Fruit fly (Drosophila melanogaster) whole organism, embryonic: ENCODE data around the gene CG32388.

Source experiments
- ATbp ChIP-seq: fragments of 200-800 bp; sonication (Bioruptor generic); optimal IDR thresholded peaks from 2 replicates; lab custom pipeline; 2017; ENCODE audit warnings: missing biosample characterization, mild to moderate bottlenecking, missing genetic modification characterization, missing genetic modification reagents
- Aef1 ChIP-seq: fragments of 200-800 bp; sonication (Bioruptor generic); IDR thresholded peaks from 3 replicates; pipeline ENCODE4 v1.3.6; 2022; ENCODE audit warnings: missing biosample characterization, missing genetic modification characterization
- CG10209 ChIP-seq: fragments of 200-800 bp; sonication (Bioruptor generic); optimal IDR thresholded peaks from 3 replicates; lab custom pipeline; 2017; ENCODE audit warnings: missing biosample characterization, mild to moderate bottlenecking, missing genetic modification characterization, missing genetic modification reagents
- CG10321 ChIP-seq: fragments of 200-800 bp; sonication (Bioruptor generic); IDR thresholded peaks from 2 replicates; pipeline ENCODE4 v1.3.6; 2022; ENCODE audit warnings: missing biosample characterization, missing genetic modification characterization
- CG10431 ChIP-seq: fragments of 200-800 bp; sonication (Bioruptor generic); optimal IDR thresholded peaks from 3 replicates; lab custom pipeline; 2018; ENCODE audit warnings: missing biosample characterization, mild to moderate bottlenecking, missing genetic modification characterization
- CG12104 ChIP-seq: fragments of 200-800 bp; sonication (Bioruptor generic); optimal IDR thresholded peaks from 3 replicates; lab custom pipeline; 2016; ENCODE audit warnings: missing biosample characterization, missing genetic modification characterization
- CG12744 ChIP-seq: fragments of 200-800 bp; sonication (Bioruptor generic); optimal IDR thresholded peaks from 2 replicates; lab custom pipeline; 2016; ENCODE audit warnings: missing biosample characterization, missing genetic modification characterization
- CG17385 ChIP-seq: fragments of 200-800 bp; sonication (Bioruptor generic); optimal IDR thresholded peaks from 3 replicates; lab custom pipeline; 2018; ENCODE audit warnings: missing biosample characterization, mild to moderate bottlenecking, missing genetic modification characterization
- CG2129 ChIP-seq: fragments of 200-800 bp; sonication (Bioruptor generic); IDR thresholded peaks from 2 replicates; pipeline ENCODE4 v1.3.6; 2022; ENCODE audit warnings: missing biosample characterization, missing genetic modification characterization; ENCODE audit not compliant: partially characterized antibody
- CG2202 ChIP-seq: fragments of 200-800 bp; sonication (Bioruptor generic); optimal IDR thresholded peaks from 2 replicates; lab custom pipeline; 2018; ENCODE audit warnings: missing biosample characterization, mild to moderate bottlenecking, missing genetic modification characterization
- CG31365 ChIP-seq: fragments of 200-800 bp; sonication (Bioruptor generic); optimal IDR thresholded peaks from 2 replicates; lab custom pipeline; 2018; ENCODE audit warnings: missing biosample characterization, mild to moderate bottlenecking, missing genetic modification characterization
- CG32767 ChIP-seq: fragments of 200-800 bp; sonication (Bioruptor generic); IDR thresholded peaks from 2 replicates; pipeline ENCODE4 v1.3.6; 2022; ENCODE audit warnings: missing biosample characterization, missing genetic modification characterization
- CG4360 ChIP-seq: fragments of 200-800 bp; sonication (Bioruptor generic); IDR thresholded peaks from 2 replicates; pipeline ENCODE4 v1.3.6; 2022; ENCODE audit warnings: missing biosample characterization, missing genetic modification characterization
- CG5180 ChIP-seq: fragments of 200-800 bp; sonication (Bioruptor generic); optimal IDR thresholded peaks from 3 replicates; lab custom pipeline; 2017; ENCODE audit warnings: missing biosample characterization, missing genetic modification characterization, mild to moderate bottlenecking, moderate library complexity, missing genetic modification reagents
- CG9797 ChIP-seq: fragments of 200-800 bp; sonication (Bioruptor generic); optimal IDR thresholded peaks from 3 replicates; lab custom pipeline; 2018; ENCODE audit warnings: missing biosample characterization, mild to moderate bottlenecking, missing genetic modification characterization
- Dbx ChIP-seq: fragments of 200-800 bp; sonication (Bioruptor generic); IDR thresholded peaks from 3 replicates; pipeline ENCODE4 v1.3.6; 2022; ENCODE audit warnings: missing biosample characterization, missing genetic modification characterization
- Drgx ChIP-seq: fragments of 200-800 bp; sonication (Bioruptor generic); IDR thresholded peaks from 2 replicates; pipeline ENCODE4 v1.3.6; 2022; ENCODE audit warnings: missing biosample characterization, missing genetic modification characterization
- Ets97D ChIP-seq: fragments of 200-800 bp; sonication (Bioruptor generic); optimal IDR thresholded peaks from 3 replicates; lab custom pipeline; 2016; ENCODE audit warnings: missing biosample characterization, missing genetic modification characterization
- Fer1 ChIP-seq: fragments of 200-800 bp; sonication (Bioruptor generic); optimal IDR thresholded peaks from 2 replicates; lab custom pipeline; 2017; ENCODE audit warnings: missing biosample characterization, mild to moderate bottlenecking, missing genetic modification characterization
- H2.0 ChIP-seq: fragments of 200-800 bp; sonication (Bioruptor generic); IDR thresholded peaks from 2 replicates; pipeline ENCODE4 v1.3.6; 2022; ENCODE audit warnings: missing biosample characterization, missing genetic modification characterization
- Meics ChIP-seq: fragments of 200-800 bp; sonication (Bioruptor generic); optimal IDR thresholded peaks from 2 replicates; lab custom pipeline; 2017; ENCODE audit warnings: missing biosample characterization, mild to moderate bottlenecking, missing genetic modification characterization
- Poxn ChIP-seq: fragments of 200-800 bp; sonication (Bioruptor generic); IDR thresholded peaks from 2 replicates; pipeline ENCODE4 v1.3.6; 2022; ENCODE audit warnings: missing biosample characterization, missing genetic modification characterization
- ab ChIP-seq: fragments of 200-800 bp; sonication (Bioruptor generic); optimal IDR thresholded peaks from 2 replicates; lab custom pipeline; 2016; ENCODE audit warnings: missing biosample characterization, missing genetic modification characterization
- al ChIP-seq: fragments of 200-800 bp; sonication (Bioruptor generic); IDR thresholded peaks from 2 replicates; pipeline ENCODE4 v1.3.6; 2022; ENCODE audit warnings: missing biosample characterization, missing genetic modification characterization
- ash1 ChIP-seq: fragments of 200-800 bp; sonication (Bioruptor generic); optimal IDR thresholded peaks from 2 replicates; lab custom pipeline; 2018; ENCODE audit warnings: missing biosample characterization, mild to moderate bottlenecking, missing genetic modification characterization
- btn ChIP-seq: fragments of 200-800 bp; sonication (Bioruptor generic); optimal IDR thresholded peaks from 2 replicates; lab custom pipeline; 2016; ENCODE audit warnings: missing biosample characterization, missing genetic modification characterization
- chm ChIP-seq: fragments of 200-800 bp; sonication (Bioruptor generic); IDR thresholded peaks from 2 replicates; pipeline ENCODE4 v1.3.6; 2022; ENCODE audit warnings: missing biosample characterization, missing genetic modification characterization
- disco-r ChIP-seq: fragments of 200-800 bp; sonication (Bioruptor generic); optimal IDR thresholded peaks from 2 replicates; lab custom pipeline; 2016; ENCODE audit warnings: missing biosample characterization, missing genetic modification characterization
- eve ChIP-seq, 2 experiments: fragments of >200 bp; optimal IDR thresholded peaks; 2 replicates each; lab custom pipeline; 2017; ENCODE audit warnings: missing biosample characterization in 2 of 2, missing genetic modification characterization in 2 of 2
- gce ChIP-seq: fragments of 200-800 bp; sonication (Bioruptor generic); IDR thresholded peaks from 3 replicates; pipeline ENCODE4 v1.3.6; 2022; ENCODE audit warnings: missing biosample characterization, missing genetic modification characterization
- gcm ChIP-seq: fragments of 200-800 bp; sonication (Bioruptor generic); optimal IDR thresholded peaks from 2 replicates; lab custom pipeline; 2019; ENCODE audit warnings: missing biosample characterization, mild to moderate bottlenecking, missing genetic modification characterization, moderate library complexity
- gt ChIP-seq: fragments of 200-800 bp; sonication (Bioruptor generic); IDR thresholded peaks from 2 replicates; pipeline ENCODE4 v1.3.6; 2022; ENCODE audit warnings: missing biosample characterization, missing genetic modification characterization
- mam ChIP-seq: fragments of 200-800 bp; sonication (Bioruptor generic); optimal IDR thresholded peaks from 3 replicates; lab custom pipeline; 2016; ENCODE audit warnings: missing biosample characterization, missing genetic modification characterization
- org-1 ChIP-seq: fragments of 200-800 bp; sonication (Bioruptor generic); optimal IDR thresholded peaks from 2 replicates; lab custom pipeline; 2017; ENCODE audit warnings: missing biosample characterization, missing genetic modification characterization
- pan ChIP-seq, 4 experiments: fragments of >200 bp in 3 of 4; fragments of 200-800 bp in 1 of 4; sonication (Bioruptor generic) in 1 of 4; optimal IDR thresholded peaks in 3 of 4; IDR thresholded peaks in 1 of 4; 2 replicates each; pipeline versions ENCODE4 v1.3.6 to Lab custom; 2017 to 2022; ENCODE audit warnings: missing biosample characterization in 2 of 4, missing genetic modification characterization in 2 of 4, mixed read lengths in 1 of 4
- sens-2 ChIP-seq: fragments of 200-800 bp; sonication (Bioruptor generic); IDR thresholded peaks from 2 replicates; pipeline ENCODE4 v1.3.6; 2022; ENCODE audit warnings: missing biosample characterization, missing genetic modification characterization
- slp2 ChIP-seq: fragments of 200-800 bp; sonication (Bioruptor generic); optimal IDR thresholded peaks from 2 replicates; lab custom pipeline; 2016; ENCODE audit warnings: missing biosample characterization, missing genetic modification characterization
- sob ChIP-seq: fragments of 200-800 bp; sonication (Bioruptor generic); IDR thresholded peaks from 2 replicates; pipeline ENCODE4 v1.3.6; 2022; ENCODE audit warnings: missing biosample characterization, missing genetic modification characterization
- tin ChIP-seq: fragments of 200-800 bp; sonication (Bioruptor generic); optimal IDR thresholded peaks from 3 replicates; lab custom pipeline; 2016; ENCODE audit warnings: missing biosample characterization, missing genetic modification characterization
- tll ChIP-seq, 2 experiments: fragments of 200-800 bp in 1 of 2; fragments of >200 bp in 1 of 2; sonication (Bioruptor generic) in 1 of 2; optimal IDR thresholded peaks; 2 replicates each; lab custom pipeline; 2017 to 2019; ENCODE audit warnings: missing biosample characterization in 2 of 2, missing genetic modification characterization in 2 of 2, mild to moderate bottlenecking in 1 of 2, moderate library complexity in 1 of 2
- tna ChIP-seq: fragments of 200-800 bp; sonication (Bioruptor generic); IDR thresholded peaks from 2 replicates; pipeline ENCODE4 v1.3.6; 2022; ENCODE audit warnings: missing biosample characterization, missing genetic modification characterization; ENCODE audit not compliant: partially characterized antibody
- trem ChIP-seq: fragments of 200-800 bp; optimal IDR thresholded peaks from 3 replicates; lab custom pipeline; 2019; ENCODE audit warnings: missing biosample characterization, mild to moderate bottlenecking, missing genetic modification characterization, moderate library complexity
- unc-4 ChIP-seq: fragments of 200-800 bp; sonication (Bioruptor generic); IDR thresholded peaks from 2 replicates; pipeline ENCODE4 v1.3.6; 2022; ENCODE audit warnings: missing biosample characterization, missing genetic modification characterization; ENCODE audit not compliant: partially characterized antibody
- wor ChIP-seq: fragments of 200-800 bp; sonication (Bioruptor generic); IDR thresholded peaks from 2 replicates; pipeline ENCODE4 v1.3.6; 2022; ENCODE audit warnings: missing biosample characterization, missing genetic modification characterization

CG32388 gene

dm6 chr3L:6957753-6958420 lies 26.5 kb downstream of the CG32388 start, which contains the start of the genes Uqcc1 and Surf1 (continued):
- TF ChIP-seq CG9797: peak; percentile 62

- TF ChIP-seq H2.0 (GFP tag; lab: Robert Waterston, UW): peak; percentile 92
- TF ChIP-seq trem (tag; lab: Kevin White, UChicago): peak; percentile 92
- no peak for TF ChIP-seq tll (GFP tag; optimal IDR thresholded peaks at IDR 0.05; lab: Kevin White, UChicago)
- TF ChIP-seq CG12744 (GFP tag; lab: Kevin White, UChicago): no peak
- peak; percentile 64 for TF ChIP-seq CG2129 (GFP tag; lab: Robert Waterston, UW)
- TF ChIP-seq chm (GFP tag; lab: Robert Waterston, UW): peak; percentile 90
- peak; percentile 57 for TF ChIP-seq CG31365
- peak; percentile 65 for TF ChIP-seq CG5180
- TF ChIP-seq Dbx (GFP tag; lab: Robert Waterston, UW): peak; percentile 91
- peak; percentile 68 for TF ChIP-seq mam
- peak; percentile 81 for TF ChIP-seq unc-4 (GFP tag; lab: Robert Waterston, UW)
- TF ChIP-seq tin (GFP tag; lab: Kevin White, UChicago): peak; percentile 88
- peak; percentile 24 for TF ChIP-seq ab (GFP tag; lab: Kevin White, UChicago)
- TF ChIP-seq CG10321 (GFP tag; lab: Robert Waterston, UW): peak; percentile 78
- TF ChIP-seq wor (GFP tag; lab: Robert Waterston, UW): peak; percentile 79
- peak; percentile 83 for TF ChIP-seq CG2202 (tag; lab: Kevin White, UChicago)
- TF ChIP-seq gce (GFP tag; lab: Robert Waterston, UW): peak; percentile 82; the same call in 2 of the 3 replicates
- TF ChIP-seq CG10209 (GFP tag; lab: Kevin White, UChicago): peak; percentile 82
- no peak for TF ChIP-seq pan (optimal IDR thresholded peaks at IDR 0.05; lab: Kevin White, UChicago)
- TF ChIP-seq pan (GFP tag; optimal IDR thresholded peaks at IDR 0.05 in 1 of 2, IDR thresholded peaks at IDR 0.05 in 1 of 2): peak in 1 of 2 experiments; percentile 94
- TF ChIP-seq disco-r (GFP tag; lab: Kevin White, UChicago): no peak
- peak; percentile 66; the same call in 1 of the 2 replicates for TF ChIP-seq Poxn (GFP tag; lab: Robert Waterston, UW)
- peak; percentile 86 for TF ChIP-seq CG32767 (GFP tag; lab: Robert Waterston, UW)
- TF ChIP-seq Fer1 (GFP tag; lab: Kevin White, UChicago): peak; percentile 91
- peak; percentile 69 for TF ChIP-seq CG10431
- peak; percentile 19 for TF ChIP-seq slp2 (GFP tag; lab: Kevin White, UChicago)
- TF ChIP-seq gt (GFP tag; lab: Robert Waterston, UW): peak; percentile 68
- TF ChIP-seq CG17385: peak; percentile 88
- TF ChIP-seq Meics (GFP tag; lab: Kevin White, UChicago): peak; percentile 90
- peak; percentile 27 for TF ChIP-seq Ets97D (GFP tag; lab: Kevin White, UChicago)
- peak; percentile 79 for TF ChIP-seq al (GFP tag; lab: Robert Waterston, UW)
- TF ChIP-seq tna: peak; percentile 76
- peak; percentile 46 for TF ChIP-seq ash1 (GFP tag; lab: Kevin White, UChicago)
- peak; percentile 83 for TF ChIP-seq Drgx (GFP tag; lab: Robert Waterston, UW)
- TF ChIP-seq sob: peak; percentile 90
- peak; percentile 79 for TF ChIP-seq org-1 (GFP tag; lab: Kevin White, UChicago)
- TF ChIP-seq sens-2: peak; percentile 76; the same call in 1 of the 2 replicates
- TF ChIP-seq gcm (GFP tag; lab: Kevin White, UChicago): peak; percentile 92
- peak; percentile 56 for TF ChIP-seq CG4360 (GFP tag; lab: Robert Waterston, UW)
- TF ChIP-seq eve (GFP tag; optimal IDR thresholded peaks at IDR 0.05; lab: Kevin White, UChicago): no peak
- TF ChIP-seq CG12104: peak; percentile 69
- no peak for TF ChIP-seq btn (GFP tag; lab: Kevin White, UChicago)
- TF ChIP-seq Aef1 (GFP tag; lab: Robert Waterston, UW): peak; percentile 87
- TF ChIP-seq ATbp (GFP tag; lab: Kevin White, UChicago): peak; percentile 86
These were observed 28.8 kb downstream of the CG32388 start, which contains the start of the genes CG10077 and CG9948 for dm6 chr3L:6955254-6956229. Gene CG10077, minus strand, starts transcription at chr3L:6955904. Gene CG9948, plus strand, starts transcription at chr3L:6955991.
